Fruit fly (Drosophila melanogaster) whole organism, embryonic: Measurements from ENCODE around the gene CG42553.

Source experiments
- Ada2b ChIP-seq: fragments of 200-800 bp; sonication (Bioruptor generic); IDR thresholded peaks from 2 replicates; pipeline ENCODE4 v1.3.6; 2022; ENCODE audit warnings: missing biosample characterization, missing genetic modification characterization
- Aef1 ChIP-seq: fragments of 200-800 bp; sonication (Bioruptor generic); IDR thresholded peaks from 3 replicates; pipeline ENCODE4 v1.3.6; 2022; ENCODE audit warnings: missing biosample characterization, missing genetic modification characterization
- Atf6 ChIP-seq: fragments of 200-800 bp; sonication (Bioruptor generic); IDR thresholded peaks from 2 replicates; pipeline ENCODE4 v1.3.6; 2022; ENCODE audit warnings: missing biosample characterization, missing genetic modification characterization
- CG10209 ChIP-seq: fragments of 200-800 bp; sonication (Bioruptor generic); optimal IDR thresholded peaks from 3 replicates; lab custom pipeline; 2017; ENCODE audit warnings: missing biosample characterization, mild to moderate bottlenecking, missing genetic modification characterization, missing genetic modification reagents
- CG10654 ChIP-seq: fragments of 200-800 bp; sonication (Bioruptor generic); optimal IDR thresholded peaks from 2 replicates; lab custom pipeline; 2016; ENCODE audit warnings: missing biosample characterization, missing genetic modification characterization
- CG11504 ChIP-seq: fragments of 200-800 bp; sonication (Bioruptor generic); optimal IDR thresholded peaks from 3 replicates; lab custom pipeline; 2019; ENCODE audit warnings: missing biosample characterization, mild to moderate bottlenecking, missing genetic modification characterization, moderate library complexity
- CG11560 ChIP-seq: fragments of 200-800 bp; sonication (Bioruptor generic); IDR thresholded peaks from 3 replicates; pipeline ENCODE4 v1.3.6; 2022; ENCODE audit warnings: missing biosample characterization, missing genetic modification characterization
- CG13424 ChIP-seq: fragments of 200-800 bp; sonication (Bioruptor generic); optimal IDR thresholded peaks from 2 replicates; lab custom pipeline; 2019; ENCODE audit warnings: missing biosample characterization, mild to moderate bottlenecking, missing genetic modification characterization, moderate library complexity
- CG13894 ChIP-seq: fragments of 200-800 bp; sonication (Bioruptor generic); optimal IDR thresholded peaks from 3 replicates; lab custom pipeline; 2018; ENCODE audit warnings: missing biosample characterization, mild to moderate bottlenecking, missing genetic modification characterization, moderate library complexity
- CG14050 ChIP-seq: fragments of 200-800 bp; sonication (Bioruptor generic); IDR thresholded peaks from 3 replicates; pipeline ENCODE4 v1.3.6; 2022; ENCODE audit warnings: missing biosample characterization, missing genetic modification characterization
- CG1529 ChIP-seq: fragments of 200-800 bp; sonication (Bioruptor generic); optimal IDR thresholded peaks from 3 replicates; lab custom pipeline; 2018; ENCODE audit warnings: missing biosample characterization, missing genetic modification characterization
- CG30403 ChIP-seq: fragments of 200-800 bp; sonication (Bioruptor generic); optimal IDR thresholded peaks from 3 replicates; lab custom pipeline; 2016; ENCODE audit warnings: missing biosample characterization, missing genetic modification characterization
- CG3065 ChIP-seq: fragments of 200-800 bp; sonication (Bioruptor generic); optimal IDR thresholded peaks from 2 replicates; lab custom pipeline; 2016; ENCODE audit warnings: missing biosample characterization, missing genetic modification characterization
- CG34376 ChIP-seq: fragments of 200-800 bp; sonication (Bioruptor generic); optimal IDR thresholded peaks from 2 replicates; lab custom pipeline; 2018; ENCODE audit warnings: missing biosample characterization, mild to moderate bottlenecking, missing genetic modification characterization
- CG4730 ChIP-seq: fragments of 200-800 bp; sonication (Bioruptor generic); IDR thresholded peaks from 2 replicates; pipeline ENCODE4 v1.3.6; 2022; ENCODE audit warnings: missing biosample characterization, missing genetic modification characterization
- CG4820 ChIP-seq: fragments of 200-800 bp; sonication (Bioruptor generic); optimal IDR thresholded peaks from 3 replicates; lab custom pipeline; 2016; ENCODE audit warnings: missing biosample characterization, missing genetic modification characterization
- CG6254 ChIP-seq: fragments of 200-800 bp; sonication (Bioruptor generic); optimal IDR thresholded peaks from 3 replicates; lab custom pipeline; 2017; ENCODE audit warnings: mild to moderate bottlenecking, missing biosample characterization, missing genetic modification reagents, missing genetic modification characterization
- CG6813 ChIP-seq: fragments of 200-800 bp; sonication (Bioruptor generic); optimal IDR thresholded peaks from 2 replicates; lab custom pipeline; 2017; ENCODE audit warnings: missing biosample characterization, missing genetic modification characterization, mild to moderate bottlenecking, moderate library complexity, missing genetic modification reagents
- CG7271 ChIP-seq: fragments of 200-800 bp; sonication (Bioruptor generic); optimal IDR thresholded peaks from 2 replicates; lab custom pipeline; 2018; ENCODE audit warnings: missing biosample characterization, mild to moderate bottlenecking, missing genetic modification characterization, moderate library complexity
- CG7357 ChIP-seq: fragments of 200-800 bp; sonication (Bioruptor generic); IDR thresholded peaks from 3 replicates; pipeline ENCODE4 v1.3.6; 2022; ENCODE audit warnings: missing biosample characterization, missing genetic modification characterization
- CG7372 ChIP-seq: fragments of 200-800 bp; sonication (Bioruptor generic); IDR thresholded peaks from 2 replicates; pipeline ENCODE4 v1.3.6; 2022; ENCODE audit warnings: missing biosample characterization, missing genetic modification characterization
- CG9727 ChIP-seq: fragments of 200-800 bp; sonication (Bioruptor generic); optimal IDR thresholded peaks from 3 replicates; lab custom pipeline; 2017; ENCODE audit warnings: missing biosample characterization, mild to moderate bottlenecking, missing genetic modification characterization
- Camta ChIP-seq: fragments of 200-800 bp; sonication (Bioruptor generic); optimal IDR thresholded peaks from 2 replicates; lab custom pipeline; 2016; ENCODE audit warnings: missing biosample characterization, missing genetic modification characterization
- CrebB ChIP-seq: fragments of 200-800 bp; sonication (Bioruptor generic); optimal IDR thresholded peaks from 3 replicates; lab custom pipeline; 2018; ENCODE audit warnings: missing biosample characterization, mild to moderate bottlenecking, missing genetic modification characterization
- E2f1 ChIP-seq: fragments of 200-800 bp; sonication (Bioruptor generic); IDR thresholded peaks from 2 replicates; pipeline ENCODE4 v1.3.6; 2022; ENCODE audit warnings: missing biosample characterization, missing genetic modification characterization
- Fer3 ChIP-seq: fragments of 200-800 bp; sonication (Bioruptor generic); optimal IDR thresholded peaks from 2 replicates; lab custom pipeline; 2018; ENCODE audit warnings: missing biosample characterization, mild to moderate bottlenecking, missing genetic modification characterization, moderate library complexity
- HLH3B ChIP-seq: fragments of 200-800 bp; sonication (Bioruptor generic); IDR thresholded peaks from 2 replicates; pipeline ENCODE4 v1.3.6; 2022; ENCODE audit warnings: missing biosample characterization, missing genetic modification characterization
- Hmr ChIP-seq: fragments of 200-800 bp; sonication (Bioruptor generic); optimal IDR thresholded peaks from 3 replicates; lab custom pipeline; 2017; ENCODE audit warnings: mild to moderate bottlenecking, missing biosample characterization, missing genetic modification reagents, missing genetic modification characterization
- Hr3 ChIP-seq: fragments of 200-800 bp; sonication (Bioruptor generic); optimal IDR thresholded peaks from 3 replicates; lab custom pipeline; 2016; ENCODE audit warnings: missing biosample characterization, missing genetic modification characterization
- NC2β ChIP-seq: fragments of 200-800 bp; sonication (Bioruptor generic); optimal IDR thresholded peaks from 2 replicates; lab custom pipeline; 2016; ENCODE audit warnings: missing biosample characterization, missing genetic modification characterization
- Sox100B ChIP-seq: fragments of 200-800 bp; sonication (Bioruptor generic); optimal IDR thresholded peaks from 3 replicates; lab custom pipeline; 2018; ENCODE audit warnings: missing biosample characterization, mild to moderate bottlenecking, missing genetic modification characterization
- bigmax ChIP-seq: fragments of 200-800 bp; sonication (Bioruptor generic); optimal IDR thresholded peaks from 2 replicates; lab custom pipeline; 2018; ENCODE audit warnings: missing biosample characterization, mild to moderate bottlenecking, missing genetic modification characterization
- chm ChIP-seq: fragments of 200-800 bp; sonication (Bioruptor generic); IDR thresholded peaks from 2 replicates; pipeline ENCODE4 v1.3.6; 2022; ENCODE audit warnings: missing biosample characterization, missing genetic modification characterization
- ci ChIP-seq: fragments of 200-800 bp; sonication (Bioruptor generic); IDR thresholded peaks from 3 replicates; pipeline ENCODE4 v1.3.6; 2022; ENCODE audit warnings: missing biosample characterization, missing genetic modification characterization
- fu2 ChIP-seq: fragments of 200-800 bp; sonication (Bioruptor generic); optimal IDR thresholded peaks from 2 replicates; lab custom pipeline; 2016; ENCODE audit warnings: missing biosample characterization, missing genetic modification characterization
- hkb ChIP-seq, 2 experiments: fragments of 200-800 bp in 1 of 2; fragments of >200 bp in 1 of 2; sonication (Bioruptor generic) in 1 of 2; IDR thresholded peaks in 1 of 2; optimal IDR thresholded peaks in 1 of 2; 2 replicates each; pipeline versions ENCODE4 v1.3.6 to Lab custom; 2017 to 2022; ENCODE audit warnings: missing biosample characterization in 1 of 2, missing genetic modification characterization in 1 of 2
- lab ChIP-seq: fragments of 200-800 bp; sonication (Bioruptor generic); optimal IDR thresholded peaks from 3 replicates; lab custom pipeline; 2017; ENCODE audit warnings: missing biosample characterization, missing genetic modification characterization, mild to moderate bottlenecking, moderate library complexity, missing genetic modification reagents
- lov ChIP-seq, 2 experiments: fragments of 200-800 bp in 1 of 2; fragments of >200 bp in 1 of 2; sonication (Bioruptor generic) in 1 of 2; IDR thresholded peaks in 1 of 2; optimal IDR thresholded peaks in 1 of 2; 2 replicates in 1 of 2; 3 replicates in 1 of 2; pipeline versions ENCODE4 v1.3.6 to Lab custom; 2017 to 2022; ENCODE audit warnings: missing biosample characterization in 1 of 2, missing genetic modification characterization in 1 of 2
- nerfin-1 ChIP-seq: fragments of 200-800 bp; sonication (Bioruptor generic); optimal IDR thresholded peaks from 3 replicates; lab custom pipeline; 2019; ENCODE audit warnings: missing biosample characterization, mild to moderate bottlenecking, missing genetic modification characterization, moderate library complexity
- nmo ChIP-seq: fragments of 200-800 bp; sonication (Bioruptor generic); optimal IDR thresholded peaks from 2 replicates; lab custom pipeline; 2018; ENCODE audit warnings: missing biosample characterization, mild to moderate bottlenecking, missing genetic modification characterization, moderate library complexity
- ranshi ChIP-seq: fragments of 200-800 bp; sonication (Bioruptor generic); IDR thresholded peaks from 2 replicates; pipeline ENCODE4 v1.3.6; 2022; ENCODE audit warnings: missing biosample characterization, missing genetic modification characterization
- scrt ChIP-seq: fragments of 200-800 bp; sonication (Bioruptor generic); optimal IDR thresholded peaks from 2 replicates; lab custom pipeline; 2018; ENCODE audit warnings: missing biosample characterization, mild to moderate bottlenecking, missing genetic modification characterization, moderate library complexity
- sisA ChIP-seq: fragments of 200-800 bp; sonication (Bioruptor generic); IDR thresholded peaks from 2 replicates; pipeline ENCODE4 v1.3.6; 2022; ENCODE audit warnings: missing biosample characterization, missing genetic modification characterization
- slp2 ChIP-seq: fragments of 200-800 bp; sonication (Bioruptor generic); optimal IDR thresholded peaks from 2 replicates; lab custom pipeline; 2016; ENCODE audit warnings: missing biosample characterization, missing genetic modification characterization
- sob ChIP-seq: fragments of 200-800 bp; sonication (Bioruptor generic); IDR thresholded peaks from 2 replicates; pipeline ENCODE4 v1.3.6; 2022; ENCODE audit warnings: missing biosample characterization, missing genetic modification characterization
- sr ChIP-seq: fragments of 200-800 bp; sonication (Bioruptor generic); IDR thresholded peaks from 3 replicates; pipeline ENCODE4 v1.3.6; 2022; ENCODE audit warnings: missing biosample characterization, missing genetic modification characterization
- unpg ChIP-seq: fragments of 200-800 bp; sonication (Bioruptor generic); optimal IDR thresholded peaks from 3 replicates; lab custom pipeline; 2018; ENCODE audit warnings: missing biosample characterization, mild to moderate bottlenecking, missing genetic modification characterization, moderate library complexity

CG42553 gene

DNA sequence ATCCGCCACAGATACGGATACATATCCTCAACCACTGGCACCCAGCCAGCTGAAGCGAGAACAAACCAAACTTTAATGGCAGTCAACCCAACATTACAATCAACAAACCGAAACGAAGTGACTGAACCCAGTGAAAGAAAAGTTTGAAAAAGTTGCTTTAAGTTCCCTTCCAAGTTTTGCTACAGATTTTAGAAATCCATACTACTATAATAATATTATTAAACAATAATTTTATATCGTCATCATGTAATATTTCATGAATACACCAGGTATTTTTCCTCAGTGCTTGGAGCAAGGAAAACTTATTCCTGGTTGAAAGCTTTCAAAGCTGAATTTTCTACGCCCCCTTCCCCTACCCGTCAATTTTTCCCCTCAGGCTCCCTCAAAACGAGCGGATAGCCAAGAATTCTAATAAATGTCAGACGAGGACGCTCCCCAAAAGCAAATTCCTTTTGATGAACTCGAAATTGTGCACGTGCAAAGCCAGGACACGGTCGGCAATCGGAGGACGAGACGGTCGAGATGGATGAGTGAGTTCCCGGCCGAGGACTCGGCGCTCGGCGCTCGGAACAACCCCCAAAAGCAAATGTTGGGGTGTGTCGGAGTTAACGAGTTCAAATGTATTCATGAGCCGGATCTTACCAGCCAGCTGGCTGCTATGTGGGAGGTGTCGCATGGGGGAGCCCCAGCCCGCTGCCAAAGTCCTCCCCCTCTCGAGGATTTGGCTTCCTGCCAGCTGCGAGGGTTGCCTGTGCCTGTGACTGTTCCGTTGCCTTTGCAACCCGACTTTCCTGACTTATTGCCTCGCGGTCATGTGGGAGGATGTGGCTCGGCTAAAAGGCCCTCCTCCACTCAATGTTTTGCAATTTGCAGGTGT is 36.7 kb upstream of the CG42553 start (continued):
- TF ChIP-seq hkb (optimal IDR thresholded peaks at IDR 0.05; lab: Kevin White, UChicago) (no peak), hkb (GFP tag; IDR thresholded peaks at IDR 0.05; lab: Robert Waterston, UW) (peak; percentile 63), CG10654 (GFP tag; lab: Kevin White, UChicago) (peak; percentile 46), CG7271 (no peak), HLH3B (GFP tag; lab: Robert Waterston, UW) (peak; percentile 82), CG3065 (GFP tag; lab: Kevin White, UChicago) (no peak), CG6254 (peak; percentile 49), bigmax (no peak), slp2 (GFP tag; lab: Kevin White, UChicago) (no peak), CG1529 (GFP tag; lab: Kevin White, UChicago) (no peak), sob (GFP tag; lab: Robert Waterston, UW) (peak; percentile 78), Hmr (GFP tag; lab: Kevin White, UChicago) (peak; percentile 72), Aef1 (peak; percentile 55), CG9727 (GFP tag; lab: Kevin White, UChicago) (peak; percentile 50), E2f1 (GFP tag; lab: Robert Waterston, UW) (peak; percentile 58), CG30403 (GFP tag; lab: Kevin White, UChicago) (peak; percentile 35), CG7372 (GFP tag; lab: Robert Waterston, UW) (0 out of 2 replicates have a peak, but pooled peaks have one; percentile 26), chm (peak; percentile 37; the same call in 1 of the 2 replicates), CG11560 (tag; lab: Robert Waterston, UW) (0 out of 3 replicates have a peak, but pooled peaks have one; percentile 45), Hr3 (GFP tag; lab: Kevin White, UChicago) (no peak), NC2β (GFP tag; lab: Kevin White, UChicago) (no peak), CrebB (tag; lab: Kevin White, UChicago) (no peak), scrt (GFP tag; lab: Kevin White, UChicago) (peak; percentile 69), lov (optimal IDR thresholded peaks at IDR 0.05; lab: Kevin White, UChicago) (no peak), lov (GFP tag; IDR thresholded peaks at IDR 0.05; lab: Robert Waterston, UW) (no peak), Sox100B (GFP tag; lab: Kevin White, UChicago) (peak; percentile 63), nmo (peak; percentile 17), ranshi (peak; percentile 48; the same call in 1 of the 2 replicates), CG13894 (tag; lab: Kevin White, UChicago) (peak; percentile 56), ci (peak; percentile 43; the same call in 1 of the 3 replicates), CG11504 (tag; lab: Kevin White, UChicago) (peak; percentile 82), Camta (GFP tag; lab: Kevin White, UChicago) (no peak), CG4820 (GFP tag; lab: Kevin White, UChicago) (peak; percentile 39), unpg (GFP tag; lab: Kevin White, UChicago) (peak; percentile 62), nerfin-1 (tag; lab: Kevin White, UChicago) (peak; percentile 11), CG13424 (tag; lab: Kevin White, UChicago) (peak; percentile 32), sisA (peak; percentile 65), Fer3 (peak; percentile 69), CG14050 (GFP tag; lab: Robert Waterston, UW) (peak; percentile 17; the same call in 1 of the 3 replicates), CG7357 (peak; percentile 58; the same call in 1 of the 3 replicates), fu2 (GFP tag; lab: Kevin White, UChicago) (no peak), lab (peak; percentile 81), CG34376 (GFP tag; lab: Kevin White, UChicago) (peak; percentile 42), Ada2b (GFP tag; lab: Robert Waterston, UW) (peak; percentile 81), Atf6 (peak; percentile 10; the same call in 1 of the 2 replicates), sr (GFP tag; lab: Robert Waterston, UW) (no peak), CG10209 (peak; percentile 3), CG6813 (GFP tag; lab: Kevin White, UChicago) (peak; percentile 68), CG4730 (GFP tag; lab: Robert Waterston, UW) (peak; percentile 63)
